Fruit fly (Drosophila melanogaster) whole organism, adult: ENCODE results near the gene CG14277.

Experiments used
- CG11617 ChIP-seq: fragments of 200-800 bp; sonication (Bioruptor generic); optimal IDR thresholded peaks from 2 replicates; lab custom pipeline; 2017; ENCODE audit warnings: mild to moderate bottlenecking, missing biosample characterization, missing genetic modification reagents, missing genetic modification characterization
- CG12768 ChIP-seq: fragments of 200-800 bp; sonication (Bioruptor generic); optimal IDR thresholded peaks from 2 replicates; lab custom pipeline; 2017; ENCODE audit warnings: missing biosample characterization, missing genetic modification characterization, mild to moderate bottlenecking, moderate library complexity, missing genetic modification reagents
- CG5204 ChIP-seq: fragments of 200-800 bp; sonication (Bioruptor generic); optimal IDR thresholded peaks from 2 replicates; lab custom pipeline; 2016; ENCODE audit warnings: missing biosample characterization, missing genetic modification characterization
- CG7101 ChIP-seq: fragments of 200-800 bp; sonication (Bioruptor generic); optimal IDR thresholded peaks from 2 replicates; lab custom pipeline; 2018; ENCODE audit warnings: missing biosample characterization, mild to moderate bottlenecking, missing genetic modification characterization, moderate library complexity
- Clk ChIP-seq: fragments of 200-800 bp; sonication (Bioruptor generic); optimal IDR thresholded peaks from 2 replicates; lab custom pipeline; 2017; ENCODE audit warnings: missing biosample characterization, missing genetic modification characterization
- Crg-1 ChIP-seq: fragments of 200-800 bp; sonication (Bioruptor generic); optimal IDR thresholded peaks from 2 replicates; lab custom pipeline; 2016; ENCODE audit warnings: missing biosample characterization, missing genetic modification characterization
- Mnt ChIP-seq: fragments of 200-800 bp; sonication (Bioruptor generic); optimal IDR thresholded peaks from 2 replicates; lab custom pipeline; 2016; ENCODE audit warnings: missing biosample characterization, mild to moderate bottlenecking, missing genetic modification characterization
- bab1 ChIP-seq: fragments of 200-800 bp; sonication (Bioruptor generic); optimal IDR thresholded peaks from 3 replicates; lab custom pipeline; 2019; ENCODE audit warnings: missing biosample characterization, mild to moderate bottlenecking, missing genetic modification characterization, moderate library complexity
- cnc ChIP-seq, 2 experiments: fragments of >200 bp; optimal IDR thresholded peaks; 2 replicates each; lab custom pipeline; 2017
- kay ChIP-seq: fragments of 200-800 bp; sonication (Bioruptor generic); peaks from one replicate; lab custom pipeline; 2016; ENCODE audit warnings: missing biosample characterization, missing genetic modification characterization, borderline replicate concordance
- ovo ChIP-seq: fragments of 200-800 bp; sonication (Bioruptor generic); optimal IDR thresholded peaks from 2 replicates; lab custom pipeline; 2016; ENCODE audit warnings: missing biosample characterization, missing genetic modification characterization
- toe ChIP-seq: fragments of 200-800 bp; sonication (Bioruptor generic); optimal IDR thresholded peaks from 2 replicates; lab custom pipeline; 2016; ENCODE audit warnings: missing biosample characterization, missing genetic modification characterization

- TF ChIP-seq toe (GFP tag; lab: Kevin White, UChicago) (no peak), CG7101 (tag; lab: Kevin White, UChicago) (no peak), Mnt (GFP tag; lab: Kevin White, UChicago) (no peak), CG12768 (peak; percentile 60), CG5204 (no peak), ovo (no peak), cnc (optimal IDR thresholded peaks at IDR 0.05; lab: Kevin White, UChicago) (no peak), Clk (GFP tag; lab: Kevin White, UChicago) (no peak), Crg-1 (no peak), kay (GFP tag; lab: Kevin White, UChicago) (no peak), bab1 (GFP tag; lab: Kevin White, UChicago) (no peak), CG11617 (no peak)
Observed at dm6 chr2L:8204366-8204765, 37.9 kb upstream of the CG14277 start.
